Fruit fly (Drosophila melanogaster): ENCODE measurements around the gene CG34248.

- TF ChIP-seq CTCF (optimal IDR thresholded peaks at IDR 0.05) (no peak), CG8478 (optimal IDR thresholded peaks at IDR 0.05) (no peak)
Observed at dm6 chr3L:16225175-16225574, 45.5 kb downstream of the CG34248 start.

Data from S2 (cell line).